Fruit fly (Drosophila melanogaster) whole organism, wandering third instar larva: Measurements from ENCODE around the gene CG7886.
A peak's percentile ranks its signal among the peaks of the same experiment; 100 is the strongest.

ENCODE experiments used
- CG32264 ChIP-seq: fragments of 200-800 bp; sonication (Bioruptor generic); optimal IDR thresholded peaks from 2 replicates; lab custom pipeline; 2016; ENCODE audit warnings: missing biosample characterization, missing genetic modification characterization
- CG9705 ChIP-seq: fragments of 200-800 bp; sonication (Bioruptor generic); optimal IDR thresholded peaks from 2 replicates; lab custom pipeline; 2018; ENCODE audit warnings: missing biosample characterization, mild to moderate bottlenecking, missing genetic modification characterization
- CrebA ChIP-seq: fragments of 200-800 bp; sonication (Bioruptor generic); optimal IDR thresholded peaks from 2 replicates; lab custom pipeline; 2016; ENCODE audit warnings: missing biosample characterization, mild to moderate bottlenecking, missing genetic modification characterization, borderline replicate concordance
- Dif ChIP-seq: fragments of 200-275, 200-300 bp; sonication (Bioruptor generic); optimal IDR thresholded peaks from 2 replicates; lab custom pipeline; 2018; ENCODE audit warnings: missing biosample characterization, missing genetic modification characterization; ENCODE audit not compliant: partially characterized antibody
- GATAd ChIP-seq: sonication (Bioruptor generic); optimal IDR thresholded peaks from 2 replicates; lab custom pipeline; 2016; ENCODE audit warnings: missing biosample characterization, missing genetic modification characterization
- HLH106 ChIP-seq: fragments of 200-800 bp; optimal IDR thresholded peaks from 3 replicates; lab custom pipeline; 2019; ENCODE audit warnings: missing biosample characterization, mild to moderate bottlenecking, missing genetic modification characterization, moderate library complexity
- Hnf4 ChIP-seq: fragments of 200-800 bp; sonication (Bioruptor generic); optimal IDR thresholded peaks from 2 replicates; lab custom pipeline; 2016; ENCODE audit warnings: missing biosample characterization, mild to moderate bottlenecking, missing genetic modification characterization
- Hr78 ChIP-seq: fragments of >200 bp; optimal IDR thresholded peaks from 2 replicates; lab custom pipeline; 2017; ENCODE audit warnings: missing biosample characterization, missing genetic modification characterization
- Hr83 ChIP-seq: fragments of 200-300 bp; sonication (Bioruptor generic); optimal IDR thresholded peaks from 2 replicates; lab custom pipeline; 2016; ENCODE audit warnings: missing biosample characterization, mild to moderate bottlenecking, missing genetic modification characterization, moderate library complexity; ENCODE audit not compliant: poor library complexity, severe bottlenecking
- Jra ChIP-seq: sonication (Bioruptor generic); optimal IDR thresholded peaks from 2 replicates; lab custom pipeline; 2016; ENCODE audit warnings: missing biosample characterization, missing genetic modification characterization
- Myc ChIP-seq: fragments of >200 bp; optimal IDR thresholded peaks from 2 replicates; lab custom pipeline; 2017
- N ChIP-seq: fragments of >200 bp; optimal IDR thresholded peaks from 2 replicates; lab custom pipeline; 2018; ENCODE audit warnings: missing biosample characterization, missing external identifiers, missing genetic modification characterization
- Rel ChIP-seq, 2 experiments: fragments of 200-800 bp; sonication (Bioruptor generic) in 1 of 2; optimal IDR thresholded peaks; 2 replicates in 1 of 2; 3 replicates in 1 of 2; lab custom pipeline; 2016 to 2019; ENCODE audit warnings: mild to moderate bottlenecking in 2 of 2, missing biosample characterization in 2 of 2, missing genetic modification characterization in 2 of 2, moderate library complexity in 1 of 2
- Sp1 ChIP-seq: fragments of 200-800 bp; sonication (Bioruptor generic); optimal IDR thresholded peaks from 3 replicates; lab custom pipeline; 2019; ENCODE audit warnings: missing biosample characterization, mild to moderate bottlenecking, missing genetic modification characterization, moderate library complexity
- Vsx2 ChIP-seq: fragments of 200-300, 225-300 bp; sonication (Bioruptor generic); optimal IDR thresholded peaks from 2 replicates; lab custom pipeline; 2018; ENCODE audit warnings: missing biosample characterization, missing genetic modification characterization; ENCODE audit not compliant: partially characterized antibody
- br ChIP-seq: fragments of 200-800 bp; sonication (Bioruptor generic); optimal IDR thresholded peaks from 2 replicates; lab custom pipeline; 2016; ENCODE audit warnings: missing biosample characterization, missing genetic modification characterization
- brk ChIP-seq: fragments of 200-800 bp; sonication (Bioruptor generic); optimal IDR thresholded peaks from 2 replicates; lab custom pipeline; 2016; ENCODE audit warnings: missing biosample characterization, mild to moderate bottlenecking, missing genetic modification characterization
- dl ChIP-seq, 2 experiments: fragments of 175-275, 200-275 bp in 1 of 2; fragments of 200-275 bp in 1 of 2; sonication (Bioruptor generic); optimal IDR thresholded peaks; lab custom pipeline; 2018; ENCODE audit warnings: mild to moderate bottlenecking in 2 of 2, missing biosample characterization in 2 of 2, missing genetic modification characterization in 2 of 2, moderate library complexity in 2 of 2; ENCODE audit not compliant: partially characterized antibody in 2 of 2, insufficient read depth in 1 of 2
- ey ChIP-seq: fragments of 200-800 bp; sonication (Bioruptor generic); optimal IDR thresholded peaks from 2 replicates; lab custom pipeline; 2016; ENCODE audit warnings: missing biosample characterization, missing genetic modification characterization
- foxo ChIP-seq, 2 experiments: fragments of 200-800 bp; sonication (Bioruptor generic); optimal IDR thresholded peaks; 2 replicates in 1 of 2; 3 replicates in 1 of 2; lab custom pipeline; 2016 to 2017; ENCODE audit warnings: missing biosample characterization in 2 of 2, missing genetic modification characterization in 2 of 2
- h ChIP-seq: fragments of 200-800 bp; sonication (Bioruptor generic); optimal IDR thresholded peaks from 3 replicates; lab custom pipeline; 2016; ENCODE audit warnings: missing biosample characterization, mild to moderate bottlenecking, missing genetic modification characterization
- jim ChIP-seq: fragments of 175-275, 200-325 bp; sonication (Bioruptor generic); optimal IDR thresholded peaks from 2 replicates; lab custom pipeline; 2016; ENCODE audit warnings: missing biosample characterization, mild to moderate bottlenecking, missing genetic modification characterization
- pan ChIP-seq: fragments of >200 bp; optimal IDR thresholded peaks from 2 replicates; lab custom pipeline; 2017
- psq ChIP-seq: fragments of 200-800 bp; sonication (Bioruptor generic); optimal IDR thresholded peaks from 3 replicates; lab custom pipeline; 2017; ENCODE audit warnings: missing biosample characterization, mild to moderate bottlenecking, missing genetic modification characterization, moderate library complexity
- rgr ChIP-seq: fragments of 200-800 bp; sonication (Bioruptor generic); optimal IDR thresholded peaks from 3 replicates; lab custom pipeline; 2016; ENCODE audit warnings: missing biosample characterization, mild to moderate bottlenecking, missing genetic modification characterization
- sage ChIP-seq: fragments of 200-800 bp; sonication (Bioruptor generic); optimal IDR thresholded peaks from 2 replicates; lab custom pipeline; 2016; ENCODE audit warnings: missing biosample characterization, mild to moderate bottlenecking, missing genetic modification characterization
- sv ChIP-seq: fragments of 200-800 bp; sonication (Bioruptor generic); optimal IDR thresholded peaks from 3 replicates; lab custom pipeline; 2016; ENCODE audit warnings: missing biosample characterization, missing genetic modification characterization

Gene CG7886

DNA sequence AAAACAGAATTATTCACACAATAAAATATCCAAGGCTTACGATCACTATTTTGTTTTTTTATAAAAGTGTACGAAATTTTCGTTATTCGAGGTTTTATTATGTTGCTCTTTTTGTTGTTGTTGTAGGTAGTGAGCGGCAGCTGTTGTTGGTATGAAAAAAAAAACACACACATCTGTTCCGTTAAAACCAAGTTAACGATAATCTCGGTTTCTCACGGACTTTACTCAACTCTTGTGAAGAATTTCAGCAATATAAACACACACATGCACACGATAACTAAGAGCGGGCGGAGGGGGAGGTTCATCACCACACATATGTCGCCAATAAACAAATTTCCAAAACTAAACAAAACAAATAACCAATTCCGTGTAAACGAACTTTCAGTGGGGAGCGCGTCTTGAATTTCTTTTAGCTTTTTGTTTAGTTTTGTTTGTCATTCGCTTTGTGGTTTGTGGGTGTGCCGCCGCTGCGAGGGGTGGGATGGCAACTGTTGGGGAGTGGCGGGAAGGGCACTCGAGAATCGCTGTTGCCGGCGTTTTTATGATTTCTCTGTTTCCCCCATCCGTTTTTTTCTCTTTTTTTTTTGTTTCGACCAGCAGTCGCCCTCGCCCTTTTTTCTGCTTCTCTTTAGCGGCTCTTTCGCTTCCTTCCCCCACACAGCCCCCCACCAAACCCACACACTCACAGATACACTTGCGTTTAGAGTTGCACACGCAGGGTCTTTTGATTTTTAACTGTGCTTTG lies 12.0 kb upstream of the CG7886 start:
- no peak for TF ChIP-seq pan (lab: Kevin White, UChicago)
- TF ChIP-seq psq (GFP tag; lab: Kevin White, UChicago) = peak; percentile 98
- TF ChIP-seq Sp1 = no peak
- no peak for TF ChIP-seq CG32264 (GFP tag; lab: Kevin White, UChicago)
- no peak for TF ChIP-seq CrebA (GFP tag; lab: Kevin White, UChicago)
- peak; percentile 12 for TF ChIP-seq br (GFP tag; lab: Kevin White, UChicago)
- TF ChIP-seq jim = peak; percentile 68

DNA sequence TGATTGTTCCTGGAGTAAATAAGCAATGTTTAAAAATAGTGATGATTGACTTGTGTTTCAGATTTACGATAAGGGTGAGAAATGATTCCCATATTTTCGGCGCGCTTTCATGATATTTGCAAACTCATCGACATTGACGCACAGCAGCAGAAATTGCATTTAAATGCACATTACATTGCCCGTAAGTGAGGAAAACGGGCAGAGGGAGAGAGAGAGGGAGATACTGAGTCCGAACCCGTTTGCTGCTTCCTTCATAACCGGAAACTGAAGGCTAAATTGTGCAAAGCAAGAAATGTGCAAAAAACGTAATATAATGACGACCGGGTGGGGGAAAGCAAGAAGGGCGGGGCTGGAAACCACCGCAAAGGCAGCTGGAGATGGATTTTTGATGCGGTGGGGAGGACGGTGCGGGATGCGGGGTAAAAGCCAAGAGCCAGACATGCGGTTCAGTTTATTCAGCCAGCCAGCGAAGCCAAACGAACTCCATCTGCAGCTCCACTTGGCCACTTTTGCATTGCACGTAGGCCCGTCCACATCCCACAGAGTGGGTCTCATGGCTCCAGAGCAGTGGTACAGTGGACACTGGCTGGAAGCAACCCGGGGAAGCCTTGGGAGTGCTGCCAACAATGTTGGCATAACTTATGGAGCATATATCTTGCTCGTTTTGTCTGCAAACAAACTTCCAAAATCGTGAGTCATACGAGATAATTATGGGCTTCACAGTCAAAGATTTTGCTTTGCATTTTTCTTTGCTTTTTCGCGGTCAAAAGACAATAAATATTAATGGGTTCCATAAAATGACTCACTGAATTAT lies 10.9 kb upstream of the CG7886 start:
- TF ChIP-seq foxo (GFP tag; optimal IDR thresholded peaks at IDR 0.05; lab: Kevin White, UChicago) = peak in 1 of 2 experiments; percentile 16
- no peak for TF ChIP-seq sage (GFP tag; lab: Kevin White, UChicago)
- no peak for TF ChIP-seq GATAd (GFP tag; lab: Kevin White, UChicago)
- TF ChIP-seq h (GFP tag; lab: Kevin White, UChicago) = peak; percentile 20
- no peak for TF ChIP-seq ey (GFP tag; lab: Kevin White, UChicago)
- TF ChIP-seq Rel (GFP tag; optimal IDR thresholded peaks at IDR 0.05; lab: Kevin White, UChicago) = no peak
- TF ChIP-seq Rel (tag; optimal IDR thresholded peaks at IDR 0.05; lab: Kevin White, UChicago) = peak; percentile 86
- TF ChIP-seq Sp1 = no peak
- no peak for TF ChIP-seq br (GFP tag; lab: Kevin White, UChicago)
- TF ChIP-seq CrebA (GFP tag; lab: Kevin White, UChicago) = no peak
- TF ChIP-seq Vsx2 = peak; percentile 38
- TF ChIP-seq sv (GFP tag; lab: Kevin White, UChicago) = no peak
- TF ChIP-seq CG9705 = no peak
- no peak for TF ChIP-seq Myc (lab: Kevin White, UChicago)
- no peak for TF ChIP-seq CG32264 (GFP tag; lab: Kevin White, UChicago)
- peak; percentile 14 for TF ChIP-seq HLH106 (tag; lab: Kevin White, UChicago)
- TF ChIP-seq psq (GFP tag; lab: Kevin White, UChicago) = peak; percentile 89
- TF ChIP-seq Hr78 (GFP tag; lab: Kevin White, UChicago) = no peak
- TF ChIP-seq Dif = peak; percentile 62
- TF ChIP-seq jim = no peak
- peak; percentile 46 for TF ChIP-seq Hr83 (GFP tag; lab: Kevin White, UChicago)
- TF ChIP-seq rgr (GFP tag; lab: Kevin White, UChicago) = peak; percentile 36
- TF ChIP-seq Jra (GFP tag; lab: Kevin White, UChicago) = no peak

DNA sequence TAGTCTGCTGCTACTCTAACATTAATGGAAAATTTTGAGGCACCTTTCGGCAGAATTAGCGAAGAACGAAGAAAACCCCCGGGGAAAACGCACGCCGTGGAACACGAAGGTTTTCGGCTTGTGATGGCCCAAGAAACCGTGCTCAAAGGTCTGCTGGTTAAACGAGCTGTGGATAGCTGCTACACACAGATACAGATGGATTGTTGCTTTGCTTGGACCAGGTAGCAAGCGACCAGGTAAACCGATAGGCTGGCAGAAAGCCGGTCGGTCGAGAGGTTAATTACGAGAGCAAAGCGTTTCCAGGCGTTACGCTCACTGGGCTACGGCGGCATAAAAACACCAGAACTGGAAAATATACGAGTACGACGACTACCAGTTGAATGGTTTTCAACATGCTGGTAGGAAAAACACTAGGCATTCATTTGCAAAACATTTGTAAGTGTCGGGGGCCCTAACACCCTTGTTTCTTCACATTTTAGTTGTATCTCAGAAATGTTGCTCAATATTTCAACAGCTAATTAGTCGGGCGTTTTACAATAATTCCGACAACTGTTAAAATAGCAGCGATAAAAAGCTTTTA lies 10.0 kb upstream of the CG7886 start:
- TF ChIP-seq Jra (GFP tag; lab: Kevin White, UChicago) = no peak
- no peak for TF ChIP-seq rgr (GFP tag; lab: Kevin White, UChicago)
- TF ChIP-seq GATAd (GFP tag; lab: Kevin White, UChicago) = no peak
- no peak for TF ChIP-seq Myc (lab: Kevin White, UChicago)
- TF ChIP-seq Vsx2 = no peak
- no peak for TF ChIP-seq sage (GFP tag; lab: Kevin White, UChicago)
- no peak for TF ChIP-seq brk (GFP tag; lab: Kevin White, UChicago)

DNA sequence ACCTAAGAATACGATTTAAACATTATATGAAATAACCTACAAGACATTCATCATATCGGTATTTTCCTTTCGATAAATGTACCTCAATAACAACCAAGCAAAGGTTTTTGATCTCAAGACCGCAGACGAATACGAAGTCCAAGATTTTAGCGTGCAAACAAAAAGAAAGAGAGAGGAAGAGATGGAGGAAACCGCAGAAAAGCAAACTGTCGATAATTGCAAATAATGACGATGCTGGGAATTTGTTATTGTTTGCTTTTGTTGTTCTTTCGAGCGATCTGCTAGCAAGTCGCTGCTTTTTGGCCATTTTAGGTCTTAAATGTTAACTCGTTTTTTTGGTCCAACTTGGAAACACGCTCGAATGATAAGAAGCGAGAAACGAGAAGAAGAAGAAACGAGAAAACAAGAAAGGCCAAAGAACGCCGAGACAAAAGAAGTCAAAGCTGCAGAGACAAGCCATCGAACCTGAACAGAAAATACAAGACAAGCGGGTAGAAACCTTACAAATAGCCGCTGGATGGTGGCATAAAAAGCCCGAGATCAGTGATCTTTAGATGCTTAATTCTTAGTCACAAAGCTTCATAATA lies 8.8 kb upstream of the CG7886 start:
- TF ChIP-seq psq (GFP tag; lab: Kevin White, UChicago) = peak; percentile 97
- TF ChIP-seq N (GFP tag; lab: Kevin White, UChicago) = no peak
- no peak for TF ChIP-seq brk (GFP tag; lab: Kevin White, UChicago)
- no peak for TF ChIP-seq dl (GFP tag; optimal IDR thresholded peaks at IDR 0.05; lab: Kevin White, UChicago; ENCODE audit: insufficient read depth in 1 of 2, partially characterized antibody in 2 of 2)
- TF ChIP-seq Hnf4 = peak; percentile 36
